Fruit fly (Drosophila melanogaster) whole organism, embryonic: Measurements from ENCODE around the gene CG31883.
A peak's percentile ranks its signal among the peaks of the same experiment; 100 is the strongest.

Experiments
- Atf3 ChIP-seq: fragments of 200-800 bp; sonication (Bioruptor generic); optimal IDR thresholded peaks from 3 replicates; lab custom pipeline; 2016; ENCODE audit warnings: missing biosample characterization, missing genetic modification characterization
- B-H1 ChIP-seq: fragments of 200-800 bp; sonication (Bioruptor generic); IDR thresholded peaks from 3 replicates; pipeline ENCODE4 v1.3.6; 2022; ENCODE audit warnings: missing biosample characterization, missing genetic modification characterization
- Blimp-1 ChIP-seq: fragments of 200-800 bp; sonication (Bioruptor generic); optimal IDR thresholded peaks from 3 replicates; lab custom pipeline; 2018; ENCODE audit warnings: missing biosample characterization, missing genetic modification characterization, mild to moderate bottlenecking, moderate library complexity, missing genetic modification reagents
- CG11085 ChIP-seq: fragments of 200-800 bp; sonication (Bioruptor generic); IDR thresholded peaks from 2 replicates; pipeline ENCODE4 v1.3.6; 2022; ENCODE audit warnings: missing biosample characterization, missing genetic modification characterization
- CG12219 ChIP-seq: fragments of 200-800 bp; sonication (Bioruptor generic); optimal IDR thresholded peaks from 3 replicates; lab custom pipeline; 2018; ENCODE audit warnings: missing biosample characterization, mild to moderate bottlenecking, missing genetic modification characterization
- CG12659 ChIP-seq: fragments of 200-800 bp; sonication (Bioruptor generic); optimal IDR thresholded peaks from 3 replicates; lab custom pipeline; 2017; ENCODE audit warnings: mild to moderate bottlenecking, missing biosample characterization, missing genetic modification reagents, missing genetic modification characterization
- CG14441 ChIP-seq: fragments of 200-800 bp; sonication (Bioruptor generic); IDR thresholded peaks from 2 replicates; pipeline ENCODE4 v1.3.6; 2022; ENCODE audit warnings: missing biosample characterization, missing genetic modification characterization
- CG14710 ChIP-seq: fragments of 200-800 bp; sonication (Bioruptor generic); optimal IDR thresholded peaks from 3 replicates; lab custom pipeline; 2019; ENCODE audit warnings: missing biosample characterization, mild to moderate bottlenecking, missing genetic modification characterization, moderate library complexity
- CG15601 ChIP-seq: fragments of 200-800 bp; sonication (Bioruptor generic); optimal IDR thresholded peaks from 3 replicates; lab custom pipeline; 2019; ENCODE audit warnings: missing biosample characterization, mild to moderate bottlenecking, missing genetic modification characterization, moderate library complexity
- CG16813 ChIP-seq: fragments of 200-800 bp; sonication (Bioruptor generic); IDR thresholded peaks from 3 replicates; pipeline ENCODE4 v1.3.6; 2022; ENCODE audit warnings: missing biosample characterization, missing genetic modification characterization; ENCODE audit not compliant: partially characterized antibody
- CG16863 ChIP-seq: fragments of 200-800 bp; sonication (Bioruptor generic); optimal IDR thresholded peaks from 3 replicates; lab custom pipeline; 2016; ENCODE audit warnings: missing biosample characterization, missing genetic modification characterization
- CG17912 ChIP-seq: fragments of 200-800 bp; sonication (Bioruptor generic); optimal IDR thresholded peaks from 2 replicates; lab custom pipeline; 2018; ENCODE audit warnings: missing biosample characterization, mild to moderate bottlenecking, missing genetic modification characterization
- CG2116 ChIP-seq: fragments of 200-800 bp; sonication (Bioruptor generic); optimal IDR thresholded peaks from 3 replicates; lab custom pipeline; 2018; ENCODE audit warnings: missing biosample characterization, mild to moderate bottlenecking, missing genetic modification characterization
- CG2712 ChIP-seq: fragments of 200-800 bp; optimal IDR thresholded peaks from 3 replicates; lab custom pipeline; 2019; ENCODE audit warnings: missing biosample characterization, mild to moderate bottlenecking, missing genetic modification characterization, moderate library complexity
- CG31224 ChIP-seq: fragments of 200-800 bp; sonication (Bioruptor generic); IDR thresholded peaks from 2 replicates; pipeline ENCODE4 v1.3.6; 2022; ENCODE audit warnings: missing biosample characterization, missing genetic modification characterization
- CG3407 ChIP-seq: fragments of 200-800 bp; sonication (Bioruptor generic); optimal IDR thresholded peaks from 2 replicates; lab custom pipeline; 2018; ENCODE audit warnings: missing biosample characterization, mild to moderate bottlenecking, missing genetic modification characterization
- CG34224 ChIP-seq: fragments of 200-800 bp; sonication (Bioruptor generic); IDR thresholded peaks from 3 replicates; pipeline ENCODE4 v1.3.6; 2022; ENCODE audit warnings: missing biosample characterization, missing genetic modification characterization; ENCODE audit not compliant: partially characterized antibody
- CG4282 ChIP-seq: fragments of 200-800 bp; sonication (Bioruptor generic); optimal IDR thresholded peaks from 2 replicates; lab custom pipeline; 2016; ENCODE audit warnings: missing biosample characterization, missing genetic modification characterization
- CG4360 ChIP-seq: fragments of 200-800 bp; sonication (Bioruptor generic); IDR thresholded peaks from 2 replicates; pipeline ENCODE4 v1.3.6; 2022; ENCODE audit warnings: missing biosample characterization, missing genetic modification characterization
- CG4617 ChIP-seq: fragments of 200-800 bp; sonication (Bioruptor generic); optimal IDR thresholded peaks from 3 replicates; lab custom pipeline; 2016; ENCODE audit warnings: missing biosample characterization, missing genetic modification characterization, borderline replicate concordance
- CG6254 ChIP-seq: fragments of 200-800 bp; sonication (Bioruptor generic); optimal IDR thresholded peaks from 3 replicates; lab custom pipeline; 2017; ENCODE audit warnings: mild to moderate bottlenecking, missing biosample characterization, missing genetic modification reagents, missing genetic modification characterization
- CG6854 ChIP-seq: fragments of 200-800 bp; sonication (Bioruptor generic); optimal IDR thresholded peaks from 3 replicates; lab custom pipeline; 2017; ENCODE audit warnings: missing biosample characterization, mild to moderate bottlenecking, missing genetic modification characterization
- CG7357 ChIP-seq: fragments of 200-800 bp; sonication (Bioruptor generic); IDR thresholded peaks from 3 replicates; pipeline ENCODE4 v1.3.6; 2022; ENCODE audit warnings: missing biosample characterization, missing genetic modification characterization
- CG7556 ChIP-seq: fragments of 200-800 bp; sonication (Bioruptor generic); optimal IDR thresholded peaks from 2 replicates; lab custom pipeline; 2017; ENCODE audit warnings: missing biosample characterization, mild to moderate bottlenecking, missing genetic modification characterization
- CG7745 ChIP-seq: fragments of 200-800 bp; sonication (Bioruptor generic); optimal IDR thresholded peaks from 2 replicates; lab custom pipeline; 2018; ENCODE audit warnings: missing biosample characterization, mild to moderate bottlenecking, missing genetic modification characterization, moderate library complexity
- CG8281 ChIP-seq: fragments of 200-800 bp; sonication (Bioruptor generic); optimal IDR thresholded peaks from 2 replicates; lab custom pipeline; 2018; ENCODE audit warnings: missing biosample characterization, mild to moderate bottlenecking, missing genetic modification characterization, moderate library complexity
- CG9215 ChIP-seq: fragments of 200-800 bp; sonication (Bioruptor generic); IDR thresholded peaks from 2 replicates; pipeline ENCODE4 v1.3.6; 2022; ENCODE audit warnings: missing biosample characterization, missing genetic modification characterization
- Gug ChIP-seq: fragments of 200-800 bp; sonication (Bioruptor generic); IDR thresholded peaks from 4 replicates; pipeline ENCODE4 v1.3.6; 2022; ENCODE audit warnings: missing biosample characterization, missing genetic modification characterization
- Mrtf ChIP-seq: fragments of 200-800 bp; sonication (Bioruptor generic); IDR thresholded peaks from 3 replicates; pipeline ENCODE4 v1.3.6; 2022; ENCODE audit warnings: missing biosample characterization, missing genetic modification characterization
- Myb ChIP-seq: fragments of 200-800 bp; sonication (Bioruptor generic); optimal IDR thresholded peaks from 2 replicates; lab custom pipeline; 2016; ENCODE audit warnings: missing biosample characterization, missing genetic modification characterization
- Sox102F ChIP-seq: fragments of 200-800 bp; sonication (Bioruptor generic); optimal IDR thresholded peaks from 2 replicates; lab custom pipeline; 2018; ENCODE audit warnings: missing biosample characterization, mild to moderate bottlenecking, missing genetic modification characterization, moderate library complexity
- Trl ChIP-seq, 3 experiments: fragments of >200 bp in 2 of 3; fragments of 200-800 bp in 1 of 3; sonication (Bioruptor generic) in 1 of 3; optimal IDR thresholded peaks; 2 replicates in 1 of 3; 3 replicates in 2 of 3; lab custom pipeline; 2016 to 2017; ENCODE audit warnings: missing biosample characterization in 1 of 3, missing genetic modification characterization in 1 of 3
- Usf ChIP-seq: fragments of 200-800 bp; sonication (Bioruptor generic); optimal IDR thresholded peaks from 2 replicates; lab custom pipeline; 2017; ENCODE audit warnings: missing genotype, missing biosample characterization, missing genetic modification characterization
- chn ChIP-seq: fragments of 200-800 bp; sonication (Bioruptor generic); optimal IDR thresholded peaks from 2 replicates; lab custom pipeline; 2016; ENCODE audit warnings: missing biosample characterization, missing genetic modification characterization
- dimm ChIP-seq: fragments of 200-800 bp; sonication (Bioruptor generic); IDR thresholded peaks from 2 replicates; pipeline ENCODE4 v1.3.6; 2022; ENCODE audit warnings: missing biosample characterization, missing genetic modification characterization
- dpn ChIP-seq, 2 experiments: fragments of 200-800 bp; sonication (Bioruptor generic); optimal IDR thresholded peaks; 3 replicates each; lab custom pipeline; 2016; ENCODE audit warnings: missing biosample characterization in 2 of 2, missing genetic modification characterization in 2 of 2
- gsb ChIP-seq: fragments of 200-800 bp; sonication (Bioruptor generic); IDR thresholded peaks from 2 replicates; pipeline ENCODE4 v1.3.6; 2022; ENCODE audit warnings: missing biosample characterization, missing genetic modification characterization
- klu ChIP-seq: fragments of 200-800 bp; sonication (Bioruptor generic); IDR thresholded peaks from 2 replicates; pipeline ENCODE4 v1.3.6; 2022; ENCODE audit warnings: missing biosample characterization, missing genetic modification characterization
- salm ChIP-seq: fragments of 200-800 bp; sonication (Bioruptor generic); optimal IDR thresholded peaks from 2 replicates; lab custom pipeline; 2018; ENCODE audit warnings: missing biosample characterization, mild to moderate bottlenecking, missing genetic modification characterization
- sim ChIP-seq: fragments of 200-800 bp; sonication (Bioruptor generic); IDR thresholded peaks from 2 replicates; pipeline ENCODE4 v1.3.6; 2022; ENCODE audit warnings: missing biosample characterization, missing genetic modification characterization
- sima ChIP-seq: fragments of 200-800 bp; sonication (Bioruptor generic); optimal IDR thresholded peaks from 2 replicates; lab custom pipeline; 2016; ENCODE audit warnings: missing biosample characterization, missing genetic modification characterization
- sqz ChIP-seq: fragments of 200-800 bp; sonication (Bioruptor generic); optimal IDR thresholded peaks from 3 replicates; lab custom pipeline; 2018; ENCODE audit warnings: missing biosample characterization, mild to moderate bottlenecking, missing genetic modification characterization
- tna ChIP-seq: fragments of 200-800 bp; sonication (Bioruptor generic); IDR thresholded peaks from 2 replicates; pipeline ENCODE4 v1.3.6; 2022; ENCODE audit warnings: missing biosample characterization, missing genetic modification characterization; ENCODE audit not compliant: partially characterized antibody
- tx ChIP-seq: fragments of 200-800 bp; sonication (Bioruptor generic); optimal IDR thresholded peaks from 2 replicates; lab custom pipeline; 2016; ENCODE audit warnings: missing biosample characterization, missing genetic modification characterization
- unpg ChIP-seq: fragments of 200-800 bp; sonication (Bioruptor generic); optimal IDR thresholded peaks from 3 replicates; lab custom pipeline; 2018; ENCODE audit warnings: missing biosample characterization, mild to moderate bottlenecking, missing genetic modification characterization, moderate library complexity
- usp ChIP-seq: fragments of >200 bp; optimal IDR thresholded peaks from 2 replicates; lab custom pipeline; 2017; ENCODE audit warnings: missing biosample characterization, missing genetic modification characterization
- vfl ChIP-seq: fragments of 200-800 bp; sonication (Bioruptor generic); optimal IDR thresholded peaks from 2 replicates; lab custom pipeline; 2016; ENCODE audit warnings: missing biosample characterization, missing genetic modification characterization
- wor ChIP-seq: fragments of 200-800 bp; sonication (Bioruptor generic); IDR thresholded peaks from 2 replicates; pipeline ENCODE4 v1.3.6; 2022; ENCODE audit warnings: missing biosample characterization, missing genetic modification characterization
- zfh1 ChIP-seq: fragments of 200-800 bp; sonication (Bioruptor generic); IDR thresholded peaks from 3 replicates; pipeline ENCODE4 v1.3.6; 2022; ENCODE audit warnings: missing biosample characterization, missing genetic modification characterization

The CG31883 gene

DNA sequence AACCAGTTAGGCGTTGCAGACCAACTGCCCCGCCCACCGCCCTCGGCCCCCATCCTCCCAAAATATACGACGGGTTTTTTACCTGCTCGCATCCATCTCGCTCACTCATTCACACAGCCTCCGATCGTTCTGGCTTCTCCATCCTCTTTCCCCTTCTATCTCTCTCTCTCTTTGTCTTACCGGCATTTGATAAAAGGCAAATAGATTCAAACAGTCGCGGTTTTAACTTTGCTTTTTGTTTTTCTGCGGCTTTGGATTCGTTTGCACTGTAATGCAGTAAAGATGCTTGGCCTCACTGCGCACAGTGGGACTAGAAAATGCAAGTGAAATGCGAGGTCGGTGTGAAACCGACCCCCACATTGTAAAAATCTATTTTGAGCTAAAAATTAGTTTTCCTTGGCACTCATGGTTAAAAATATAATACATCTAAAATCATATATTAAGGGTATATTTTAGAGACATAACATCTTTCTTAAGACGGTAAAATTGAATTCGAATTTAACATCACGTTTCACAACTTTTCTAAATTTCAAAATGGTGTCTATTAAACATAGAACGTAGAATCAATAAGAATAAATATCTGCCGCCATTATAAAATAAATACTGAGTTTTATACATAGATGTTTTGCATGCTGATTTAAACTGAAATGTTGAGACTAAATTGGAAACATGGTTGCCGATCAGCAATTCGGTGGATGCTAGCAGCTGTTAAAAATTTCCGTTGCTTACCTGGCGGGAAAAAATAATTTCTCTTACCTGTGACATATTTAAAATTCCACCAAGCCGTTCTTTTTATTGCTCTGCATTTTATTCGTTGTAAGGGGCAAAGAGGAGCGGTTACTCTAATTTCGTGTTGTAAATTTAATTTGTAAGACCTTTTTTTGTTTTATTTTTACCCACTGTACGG lies 31.7 kb upstream of the CG31883 start (continued):
- TF ChIP-seq Usf (GFP tag; lab: Kevin White, UChicago), result no peak
- no peak for TF ChIP-seq CG16863 (GFP tag; lab: Kevin White, UChicago)
- peak; percentile 27 for TF ChIP-seq CG4282
- TF ChIP-seq CG7556 (GFP tag; lab: Kevin White, UChicago), result peak; percentile 6
- no peak for TF ChIP-seq unpg (GFP tag; lab: Kevin White, UChicago)
- no peak; the same call in 2 of the 3 replicates for TF ChIP-seq B-H1 (GFP tag; lab: Robert Waterston, UW)
- TF ChIP-seq zfh1, result no peak
- TF ChIP-seq Atf3, result no peak
- TF ChIP-seq CG15601, result no peak
- no peak for TF ChIP-seq CG17912
- TF ChIP-seq CG14710, result no peak
- TF ChIP-seq Blimp-1 (GFP tag; lab: Kevin White, UChicago), result peak; percentile 9
- TF ChIP-seq chn, result peak; percentile 12
- no peak for TF ChIP-seq usp (GFP tag; lab: Kevin White, UChicago)
- no peak for TF ChIP-seq CG4360
- TF ChIP-seq CG7357, result no peak
- TF ChIP-seq CG7745 (tag; lab: Kevin White, UChicago), result no peak
- peak; percentile 47 for TF ChIP-seq sqz (GFP tag; lab: Kevin White, UChicago)
- TF ChIP-seq CG12659, result peak; percentile 12
- TF ChIP-seq CG2712 (tag; lab: Kevin White, UChicago), result peak; percentile 19
- TF ChIP-seq Myb (GFP tag; lab: Kevin White, UChicago), result no peak
- no peak for TF ChIP-seq CG2116 (GFP tag; lab: Kevin White, UChicago)
- TF ChIP-seq CG3407 (GFP tag; lab: Kevin White, UChicago), result no peak
- TF ChIP-seq gsb, result no peak
- no peak for TF ChIP-seq CG6854 (GFP tag; lab: Kevin White, UChicago)
- no peak for TF ChIP-seq CG31224
- peak; percentile 44; the same call in 1 of the 2 replicates for TF ChIP-seq CG14441 (GFP tag; lab: Robert Waterston, UW)
- no peak for TF ChIP-seq CG34224 (GFP tag; lab: Robert Waterston, UW)
- TF ChIP-seq dpn (GFP tag; optimal IDR thresholded peaks at IDR 0.05; lab: Kevin White, UChicago), result no peak
- no peak for TF ChIP-seq sim (GFP tag; lab: Robert Waterston, UW)
- no peak for TF ChIP-seq CG16813 (GFP tag; lab: Robert Waterston, UW)
- no peak for TF ChIP-seq CG11085 (GFP tag; lab: Robert Waterston, UW)
- TF ChIP-seq salm, result no peak
- TF ChIP-seq CG4617 (GFP tag; lab: Kevin White, UChicago), result no peak
- TF ChIP-seq CG6254 (GFP tag; lab: Kevin White, UChicago), result peak; percentile 9
- TF ChIP-seq tna, result no peak
- no peak for TF ChIP-seq dimm (GFP tag; lab: Robert Waterston, UW)
- TF ChIP-seq Trl (optimal IDR thresholded peaks at IDR 0.05; lab: Kevin White, UChicago), result no peak
- TF ChIP-seq Trl (GFP tag; optimal IDR thresholded peaks at IDR 0.05; lab: Kevin White, UChicago), result no peak
- no peak for TF ChIP-seq sima (GFP tag; lab: Kevin White, UChicago)
- no peak; the same call in 3 of the 4 replicates for TF ChIP-seq Gug (GFP tag; lab: Robert Waterston, UW)
- no peak for TF ChIP-seq CG9215 (GFP tag; lab: Robert Waterston, UW)
- no peak for TF ChIP-seq Mrtf (GFP tag; lab: Robert Waterston, UW)
- TF ChIP-seq klu, result no peak
- no peak for TF ChIP-seq Sox102F (GFP tag; lab: Kevin White, UChicago)
- no peak for TF ChIP-seq wor (GFP tag; lab: Robert Waterston, UW)
- TF ChIP-seq CG12219 (GFP tag; lab: Kevin White, UChicago), result no peak
- no peak for TF ChIP-seq vfl (GFP tag; lab: Kevin White, UChicago)
- TF ChIP-seq CG8281 (tag; lab: Kevin White, UChicago), result no peak
- no peak for TF ChIP-seq tx (GFP tag; lab: Kevin White, UChicago)
